Comparison of ENCODE assay signal across 2 fruit fly cellular contexts in genomic region chr3L:19575650-19576049, dm6.
TF ChIP-seq lines count a peak whose summit lies in the region.

No protein-coding gene starts in this region.

TF ChIP-seq in whole organism, embryonic, 481 proteins besides CTCF, POLR2A, EP300 and RAD21 (continued from another document and continues in another):
- no peak for TF ChIP-seq Elba2 (GFP tag; optimal IDR thresholded peaks at IDR 0.05; lab: Kevin White, UChicago)
- TF ChIP-seq CG12942 (GFP tag; optimal IDR thresholded peaks at IDR 0.05; lab: Kevin White, UChicago) = no peak
- no peak for TF ChIP-seq Nf-YA (GFP tag; IDR thresholded peaks at IDR 0.05; lab: Robert Waterston, UW)
- TF ChIP-seq zfh1 (GFP tag; IDR thresholded peaks at IDR 0.05; lab: Robert Waterston, UW) = peak; percentile 42; the same call in 1 of the 3 replicates
- TF ChIP-seq Mad (GFP tag; optimal IDR thresholded peaks at IDR 0.05; lab: Kevin White, UChicago) = peak; percentile 22
- peak; percentile 86 for TF ChIP-seq fd64A (GFP tag; optimal IDR thresholded peaks at IDR 0.05; lab: Kevin White, UChicago)
- no peak for TF ChIP-seq CG3995 (GFP tag; optimal IDR thresholded peaks at IDR 0.05; lab: Kevin White, UChicago)
- no peak for TF ChIP-seq sima (GFP tag; optimal IDR thresholded peaks at IDR 0.05; lab: Kevin White, UChicago)
- peak; percentile 68 for TF ChIP-seq kni (GFP tag; optimal IDR thresholded peaks at IDR 0.05; lab: Kevin White, UChicago)
- TF ChIP-seq nom (GFP tag; optimal IDR thresholded peaks at IDR 0.05; lab: Kevin White, UChicago) = no peak
- TF ChIP-seq klu (GFP tag; IDR thresholded peaks at IDR 0.05; lab: Robert Waterston, UW) = no peak
- no peak for TF ChIP-seq cato (GFP tag; optimal IDR thresholded peaks at IDR 0.05; lab: Kevin White, UChicago; ENCODE audit: borderline replicate concordance)
- no peak for TF ChIP-seq CG10565 (GFP tag; optimal IDR thresholded peaks at IDR 0.05; lab: Kevin White, UChicago)
- no peak for TF ChIP-seq seq (GFP tag; IDR thresholded peaks at IDR 0.05; lab: Robert Waterston, UW)
- TF ChIP-seq Gsc (GFP tag; IDR thresholded peaks at IDR 0.05; lab: Robert Waterston, UW) = no peak
- TF ChIP-seq CG2116 (GFP tag; optimal IDR thresholded peaks at IDR 0.05; lab: Kevin White, UChicago) = no peak
- no peak for TF ChIP-seq Myb (GFP tag; optimal IDR thresholded peaks at IDR 0.05; lab: Kevin White, UChicago)
- TF ChIP-seq CG8478 (optimal IDR thresholded peaks at IDR 0.05; lab: Kevin White, UChicago) = no peak
- TF ChIP-seq phol (tag; optimal IDR thresholded peaks at IDR 0.05; lab: Kevin White, UChicago) = no peak
- no peak for TF ChIP-seq CG9817 (tag; optimal IDR thresholded peaks at IDR 0.05; lab: Kevin White, UChicago)
- no peak; the same call in 1 of the 2 replicates for TF ChIP-seq CG14014 (GFP tag; IDR thresholded peaks at IDR 0.05; lab: Robert Waterston, UW)
- TF ChIP-seq CG30020 (tag; optimal IDR thresholded peaks at IDR 0.05; lab: Kevin White, UChicago) = no peak
- TF ChIP-seq p53 (GFP tag; optimal IDR thresholded peaks at IDR 0.05; lab: Kevin White, UChicago) = no peak
- no peak for TF ChIP-seq Mrtf (GFP tag; IDR thresholded peaks at IDR 0.05; lab: Robert Waterston, UW)
- TF ChIP-seq D19B (GFP tag; optimal IDR thresholded peaks at IDR 0.05; lab: Kevin White, UChicago) = no peak
- no peak for TF ChIP-seq CG4854 (GFP tag; optimal IDR thresholded peaks at IDR 0.05; lab: Kevin White, UChicago)
- no peak for TF ChIP-seq CG14860 (GFP tag; IDR thresholded peaks at IDR 0.05; lab: Robert Waterston, UW; ENCODE audit: partially characterized antibody)
- no peak for TF ChIP-seq CG7271 (tag; optimal IDR thresholded peaks at IDR 0.05; lab: Kevin White, UChicago)
- peak; percentile 84 for TF ChIP-seq crol (GFP tag; IDR thresholded peaks at IDR 0.05; lab: Robert Waterston, UW)
- TF ChIP-seq jumu (GFP tag; optimal IDR thresholded peaks at IDR 0.05; lab: Kevin White, UChicago) = no peak
- TF ChIP-seq twi (tag; optimal IDR thresholded peaks at IDR 0.05; lab: Kevin White, UChicago) = peak; percentile 60
- no peak for TF ChIP-seq tup (GFP tag; optimal IDR thresholded peaks at IDR 0.05; lab: Kevin White, UChicago)
- peak in 1 of 3 experiments; percentile 12 for TF ChIP-seq lola (GFP tag; optimal IDR thresholded peaks at IDR 0.05; lab: Kevin White, UChicago)
- TF ChIP-seq Meics (GFP tag; optimal IDR thresholded peaks at IDR 0.05; lab: Kevin White, UChicago) = no peak
- peak; percentile 86 for TF ChIP-seq Med (GFP tag; lab: Kevin White, UChicago)
- TF ChIP-seq CG14441 (GFP tag; IDR thresholded peaks at IDR 0.05; lab: Robert Waterston, UW) = no peak
- TF ChIP-seq Blimp-1 (GFP tag; optimal IDR thresholded peaks at IDR 0.05; lab: Kevin White, UChicago) = peak; percentile 39
- no peak for TF ChIP-seq onecut (GFP tag; IDR thresholded peaks at IDR 0.05; lab: Robert Waterston, UW)
- TF ChIP-seq CG4328 (GFP tag; optimal IDR thresholded peaks at IDR 0.05; lab: Kevin White, UChicago) = peak; percentile 52
- TF ChIP-seq CG7372 (GFP tag; IDR thresholded peaks at IDR 0.05; lab: Robert Waterston, UW) = no peak
- TF ChIP-seq CG8765 (GFP tag; IDR thresholded peaks at IDR 0.05; lab: Robert Waterston, UW) = no peak
- no peak for TF ChIP-seq CG12744 (GFP tag; optimal IDR thresholded peaks at IDR 0.05; lab: Kevin White, UChicago)
- TF ChIP-seq grn (GFP tag; optimal IDR thresholded peaks at IDR 0.05; lab: Kevin White, UChicago) = peak; percentile 1
- no peak for TF ChIP-seq zfh2 (GFP tag; optimal IDR thresholded peaks at IDR 0.05; lab: Kevin White, UChicago)
- 0 out of 2 replicates have a peak, but pooled peaks have one; percentile 10 for TF ChIP-seq bowl (GFP tag; IDR thresholded peaks at IDR 0.05; lab: Robert Waterston, UW)
- no peak for TF ChIP-seq CG10274 (GFP tag; optimal IDR thresholded peaks at IDR 0.05; lab: Kevin White, UChicago)
- no peak for TF ChIP-seq tx (GFP tag; optimal IDR thresholded peaks at IDR 0.05; lab: Kevin White, UChicago)
- TF ChIP-seq CG6254 (GFP tag; optimal IDR thresholded peaks at IDR 0.05; lab: Kevin White, UChicago) = peak; percentile 41
- TF ChIP-seq CG6654 (GFP tag; optimal IDR thresholded peaks at IDR 0.05; lab: Kevin White, UChicago) = no peak
- no peak for TF ChIP-seq CG4424 (GFP tag; optimal IDR thresholded peaks at IDR 0.05; lab: Kevin White, UChicago)
- no peak for TF ChIP-seq Scr (GFP tag; IDR thresholded peaks at IDR 0.05; lab: Robert Waterston, UW; ENCODE audit: partially characterized antibody)
- peak; percentile 48 for TF ChIP-seq gcm (GFP tag; optimal IDR thresholded peaks at IDR 0.05; lab: Kevin White, UChicago)
- no peak for TF ChIP-seq Oaz (GFP tag; IDR thresholded peaks at IDR 0.05; lab: Robert Waterston, UW)
- no peak for TF ChIP-seq CG12391 (tag; optimal IDR thresholded peaks at IDR 0.05; lab: Kevin White, UChicago)
- no peak for TF ChIP-seq vnd (GFP tag; IDR thresholded peaks at IDR 0.05; lab: Robert Waterston, UW; ENCODE audit: partially characterized antibody)
- TF ChIP-seq CG15269 (tag; optimal IDR thresholded peaks at IDR 0.05; lab: Kevin White, UChicago) = peak; percentile 5
- TF ChIP-seq slp2 (GFP tag; optimal IDR thresholded peaks at IDR 0.05; lab: Kevin White, UChicago) = peak; percentile 1
- TF ChIP-seq E2f2 (GFP tag; IDR thresholded peaks at IDR 0.05; lab: Robert Waterston, UW) = peak; percentile 24; the same call in 1 of the 2 replicates
- peak; percentile 18 for TF ChIP-seq HLH54F (GFP tag; optimal IDR thresholded peaks at IDR 0.05; lab: Kevin White, UChicago)
- no peak for TF ChIP-seq ken (GFP tag; IDR thresholded peaks at IDR 0.05; lab: Robert Waterston, UW)
- peak; percentile 24 for TF ChIP-seq CG33213 (GFP tag; optimal IDR thresholded peaks at IDR 0.05; lab: Kevin White, UChicago)
- TF ChIP-seq CG15011 (GFP tag; optimal IDR thresholded peaks at IDR 0.05; lab: Kevin White, UChicago) = no peak
- TF ChIP-seq Hr39 (optimal IDR thresholded peaks at IDR 0.05; lab: Kevin White, UChicago) = no peak
- TF ChIP-seq CG8388 (GFP tag; optimal IDR thresholded peaks at IDR 0.05; lab: Kevin White, UChicago) = peak; percentile 12
- no peak for TF ChIP-seq Dad (GFP tag; optimal IDR thresholded peaks at IDR 0.05; lab: Kevin White, UChicago)
- TF ChIP-seq Tbp (GFP tag; optimal IDR thresholded peaks at IDR 0.05; lab: Kevin White, UChicago) = no peak
- peak; percentile 79 for TF ChIP-seq CG2875 (GFP tag; optimal IDR thresholded peaks at IDR 0.05; lab: Kevin White, UChicago)
- TF ChIP-seq CG5245 (GFP tag; optimal IDR thresholded peaks at IDR 0.05; lab: Kevin White, UChicago) = no peak

TF ChIP-seq in whole organism, prepupa, 60 proteins besides CTCF, POLR2A, EP300 and RAD21 (continued from another document):
- TF ChIP-seq CG31627 (GFP tag; optimal IDR thresholded peaks at IDR 0.05; lab: Kevin White, UChicago) = peak; percentile 3
- TF ChIP-seq pdm3 (GFP tag; optimal IDR thresholded peaks at IDR 0.05; lab: Kevin White, UChicago) = peak; percentile 4
- TF ChIP-seq achi (GFP tag; optimal IDR thresholded peaks at IDR 0.05; lab: Kevin White, UChicago) = peak; percentile 17
- TF ChIP-seq CG11294 (GFP tag; IDR thresholded peaks at IDR 0.05; lab: Robert Waterston, UW) = no peak
- TF ChIP-seq fd85E (GFP tag; optimal IDR thresholded peaks at IDR 0.05; lab: Kevin White, UChicago) = no peak
- TF ChIP-seq fkh (GFP tag; optimal IDR thresholded peaks at IDR 0.05; lab: Kevin White, UChicago) = peak; percentile 94
- TF ChIP-seq Sox102F (GFP tag; optimal IDR thresholded peaks at IDR 0.05; lab: Kevin White, UChicago) = peak; percentile 30
- TF ChIP-seq Met (GFP tag; optimal IDR thresholded peaks at IDR 0.05; lab: Kevin White, UChicago) = peak; percentile 50
- TF ChIP-seq Blimp-1 (GFP tag; optimal IDR thresholded peaks at IDR 0.05; lab: Kevin White, UChicago) = no peak
- no peak for TF ChIP-seq CG1621 (tag; optimal IDR thresholded peaks at IDR 0.05; lab: Kevin White, UChicago)
- TF ChIP-seq CG34406 (GFP tag; optimal IDR thresholded peaks at IDR 0.05; lab: Kevin White, UChicago) = no peak
TF ChIP-seq in whole organism, prepupa: peak in this region for 14.
